Fruit fly (Drosophila melanogaster): ENCODE measurements around the gene Gr94a.

dm6 chr3R:23060166-23060565 lies 8.7 kb downstream of the Gr94a start:
- no peak for TF ChIP-seq EcR (GFP tag; optimal IDR thresholded peaks at IDR 0.05)
- TF ChIP-seq Dll (optimal IDR thresholded peaks at IDR 0.05), result no peak
- no peak for TF ChIP-seq CG8478 (optimal IDR thresholded peaks at IDR 0.05)
- no peak for TF ChIP-seq usp (GFP tag; optimal IDR thresholded peaks at IDR 0.05)
- TF ChIP-seq pan (optimal IDR thresholded peaks at IDR 0.05), result no peak
- TF ChIP-seq psq (optimal IDR thresholded peaks at IDR 0.05), result no peak
